Fruit fly (Drosophila melanogaster) whole organism, prepupa: ENCODE data around the gene CG7567.

Experiments
- Blimp-1 ChIP-seq: fragments of 200-800 bp; sonication (Bioruptor generic); optimal IDR thresholded peaks from 3 replicates; lab custom pipeline; 2017; ENCODE audit warnings: missing biosample characterization, missing genetic modification characterization, mild to moderate bottlenecking, moderate library complexity, missing genetic modification reagents
- CG10631 ChIP-seq: fragments of 200-800 bp; sonication (Bioruptor generic); optimal IDR thresholded peaks from 2 replicates; lab custom pipeline; 2016; ENCODE audit warnings: missing biosample characterization, missing genetic modification characterization
- CG10669 ChIP-seq: fragments of 200-800 bp; sonication (Bioruptor generic); optimal IDR thresholded peaks from 3 replicates; lab custom pipeline; 2018; ENCODE audit warnings: missing biosample characterization, mild to moderate bottlenecking, missing genetic modification characterization, moderate library complexity
- CG11294 ChIP-seq: fragments of 200-800 bp; sonication (Bioruptor generic); IDR thresholded peaks from 2 replicates; pipeline ENCODE4 v1.3.6; 2022; ENCODE audit warnings: missing biosample characterization, missing genetic modification characterization
- CG11762 ChIP-seq: fragments of 200-800 bp; sonication (Bioruptor generic); optimal IDR thresholded peaks from 3 replicates; lab custom pipeline; 2016; ENCODE audit warnings: missing biosample characterization, missing genetic modification characterization; ENCODE audit not compliant: insufficient read depth
- CG11902 ChIP-seq: fragments of 200-800 bp; sonication (Bioruptor generic); optimal IDR thresholded peaks from 3 replicates; lab custom pipeline; 2016; ENCODE audit warnings: missing biosample characterization, missing genetic modification characterization
- CG15336 ChIP-seq: fragments of 200-800 bp; sonication (Bioruptor generic); IDR thresholded peaks from 2 replicates; pipeline ENCODE4 v1.3.6; 2022; ENCODE audit warnings: missing biosample characterization, missing genetic modification characterization
- CG1621 ChIP-seq: fragments of 200-800 bp; sonication (Bioruptor generic); optimal IDR thresholded peaks from 3 replicates; lab custom pipeline; 2018; ENCODE audit warnings: missing biosample characterization, mild to moderate bottlenecking, missing genetic modification characterization
- CG3032 ChIP-seq: fragments of 200-800 bp; optimal IDR thresholded peaks from 2 replicates; lab custom pipeline; 2019; ENCODE audit warnings: missing biosample characterization, mild to moderate bottlenecking, missing genetic modification characterization, moderate library complexity
- CG31627 ChIP-seq: fragments of 200-800 bp; sonication (Bioruptor generic); optimal IDR thresholded peaks from 3 replicates; lab custom pipeline; 2016; ENCODE audit warnings: missing biosample characterization, missing genetic modification characterization
- CG34406 ChIP-seq: fragments of 200-800 bp; sonication (Bioruptor generic); optimal IDR thresholded peaks from 3 replicates; lab custom pipeline; 2016; ENCODE audit warnings: missing biosample characterization, missing genetic modification characterization
- CG3919 ChIP-seq: fragments of 200-800 bp; sonication (Bioruptor generic); optimal IDR thresholded peaks from 3 replicates; lab custom pipeline; 2016; ENCODE audit warnings: missing biosample characterization, missing genetic modification characterization
- CG4318 ChIP-seq: fragments of 200-800 bp; sonication (Bioruptor generic); optimal IDR thresholded peaks from 3 replicates; lab custom pipeline; 2017; ENCODE audit warnings: missing biosample characterization, mild to moderate bottlenecking, missing genetic modification characterization
- CG6163 ChIP-seq: fragments of 200-800 bp; sonication (Bioruptor generic); IDR thresholded peaks from 3 replicates; pipeline ENCODE4 v1.3.6; 2022; ENCODE audit warnings: missing biosample characterization, missing genetic modification characterization
- CG6792 ChIP-seq: fragments of 200-800 bp; sonication (Bioruptor generic); optimal IDR thresholded peaks from 3 replicates; lab custom pipeline; 2016; ENCODE audit warnings: missing biosample characterization, missing genetic modification characterization
- CG6808 ChIP-seq: fragments of 200-800 bp; sonication (Bioruptor generic); optimal IDR thresholded peaks from 3 replicates; lab custom pipeline; 2017; ENCODE audit warnings: missing biosample characterization, missing genetic modification characterization, mild to moderate bottlenecking, moderate library complexity, missing genetic modification reagents
- CG6854 ChIP-seq: fragments of 200-800 bp; sonication (Bioruptor generic); optimal IDR thresholded peaks from 2 replicates; lab custom pipeline; 2017; ENCODE audit warnings: missing biosample characterization, mild to moderate bottlenecking, missing genetic modification characterization
- CG7368 ChIP-seq: fragments of 200-800 bp; sonication (Bioruptor generic); optimal IDR thresholded peaks from 3 replicates; lab custom pipeline; 2016; ENCODE audit warnings: missing biosample characterization, missing genetic modification characterization
- CG8119 ChIP-seq: fragments of 200-800 bp; sonication (Bioruptor generic); IDR thresholded peaks from 3 replicates; pipeline ENCODE4 v1.3.6; 2022; ENCODE audit warnings: missing biosample characterization, missing genetic modification characterization
- CG8319 ChIP-seq: fragments of 200-800 bp; sonication (Bioruptor generic); optimal IDR thresholded peaks from 3 replicates; lab custom pipeline; 2016; ENCODE audit warnings: missing biosample characterization, missing genetic modification characterization
- CG9139 ChIP-seq: fragments of 200-800 bp; sonication (Bioruptor generic); optimal IDR thresholded peaks from 3 replicates; lab custom pipeline; 2017; ENCODE audit warnings: missing biosample characterization, mild to moderate bottlenecking, missing genetic modification characterization
- Eip75B ChIP-seq: fragments of 200-800 bp; sonication (Bioruptor generic); optimal IDR thresholded peaks from 3 replicates; lab custom pipeline; 2016; ENCODE audit warnings: missing biosample characterization, missing genetic modification characterization
- Eip78C ChIP-seq: fragments of 200-800 bp; sonication (Bioruptor generic); peaks from one replicate; lab custom pipeline; 2016; ENCODE audit warnings: missing biosample characterization, missing genetic modification characterization
- Eip93F ChIP-seq: fragments of 200-800 bp; sonication (Bioruptor generic); optimal IDR thresholded peaks from 2 replicates; lab custom pipeline; 2016; ENCODE audit warnings: missing biosample characterization, mild to moderate bottlenecking, missing genetic modification characterization
- Ets21C ChIP-seq: fragments of 200-800 bp; sonication (Bioruptor generic); optimal IDR thresholded peaks from 3 replicates; lab custom pipeline; 2016; ENCODE audit warnings: missing biosample characterization, missing genetic modification characterization
- Ets96B ChIP-seq: fragments of 200-800 bp; optimal IDR thresholded peaks from 2 replicates; lab custom pipeline; 2019; ENCODE audit warnings: missing biosample characterization, mild to moderate bottlenecking, missing genetic modification characterization, moderate library complexity
- Gug ChIP-seq: fragments of 200-800 bp; sonication (Bioruptor generic); IDR thresholded peaks from 2 replicates; pipeline ENCODE4 v1.3.6; 2022; ENCODE audit warnings: missing biosample characterization, missing genetic modification characterization
- Hr39 ChIP-seq: fragments of 200-800 bp; sonication (Bioruptor generic); optimal IDR thresholded peaks from 2 replicates; lab custom pipeline; 2016; ENCODE audit warnings: missing biosample characterization, missing genetic modification characterization
- Hr4 ChIP-seq: fragments of 200-800 bp; sonication (Bioruptor generic); optimal IDR thresholded peaks from 3 replicates; lab custom pipeline; 2016; ENCODE audit warnings: missing biosample characterization, missing genetic modification characterization
- Lpt ChIP-seq: fragments of 200-800 bp; sonication (Bioruptor generic); optimal IDR thresholded peaks from 3 replicates; lab custom pipeline; 2016; ENCODE audit warnings: missing biosample characterization, missing genetic modification characterization
- Met ChIP-seq: fragments of 200-800 bp; sonication (Bioruptor generic); optimal IDR thresholded peaks from 3 replicates; lab custom pipeline; 2016; ENCODE audit warnings: missing biosample characterization, missing genetic modification characterization
- OdsH ChIP-seq: fragments of 200-800 bp; sonication (Bioruptor generic); optimal IDR thresholded peaks from 3 replicates; lab custom pipeline; 2016; ENCODE audit warnings: missing biosample characterization, missing genetic modification characterization
- Smox ChIP-seq: fragments of 200-800 bp; sonication (Bioruptor generic); optimal IDR thresholded peaks from 3 replicates; lab custom pipeline; 2016; ENCODE audit warnings: missing biosample characterization, missing genetic modification characterization
- Sox102F ChIP-seq: fragments of 200-800 bp; sonication (Bioruptor generic); optimal IDR thresholded peaks from 2 replicates; lab custom pipeline; 2016; ENCODE audit warnings: missing biosample characterization, mild to moderate bottlenecking, missing genetic modification characterization
- Sox14 ChIP-seq: fragments of 200-800 bp; sonication (Bioruptor generic); optimal IDR thresholded peaks from 3 replicates; lab custom pipeline; 2016; ENCODE audit warnings: missing biosample characterization, missing genetic modification characterization
- achi ChIP-seq: fragments of 200-800 bp; sonication (Bioruptor generic); optimal IDR thresholded peaks from 3 replicates; lab custom pipeline; 2016; ENCODE audit warnings: missing biosample characterization, missing genetic modification characterization
- acj6 ChIP-seq: fragments of 200-800 bp; sonication (Bioruptor generic); optimal IDR thresholded peaks from 3 replicates; lab custom pipeline; 2016; ENCODE audit warnings: missing biosample characterization, missing genetic modification characterization
- cyc ChIP-seq: fragments of 200-800 bp; sonication (Bioruptor generic); optimal IDR thresholded peaks from 3 replicates; lab custom pipeline; 2016; ENCODE audit warnings: missing biosample characterization, missing genetic modification characterization
- dac ChIP-seq: fragments of 200-800 bp; sonication (Bioruptor generic); optimal IDR thresholded peaks from 2 replicates; lab custom pipeline; 2017; ENCODE audit warnings: missing biosample characterization, mild to moderate bottlenecking, missing genetic modification characterization
- dsx ChIP-seq: fragments of 200-800 bp; optimal IDR thresholded peaks from 3 replicates; lab custom pipeline; 2019; ENCODE audit warnings: missing biosample characterization, mild to moderate bottlenecking, missing genetic modification characterization, moderate library complexity; ENCODE audit not compliant: poor library complexity, severe bottlenecking
- eg ChIP-seq: fragments of 200-800 bp; sonication (Bioruptor generic); IDR thresholded peaks from 3 replicates; pipeline ENCODE4 v1.3.6; 2022; ENCODE audit warnings: missing biosample characterization, missing genetic modification characterization
- esn ChIP-seq: fragments of 200-800 bp; sonication (Bioruptor generic); optimal IDR thresholded peaks from 2 replicates; lab custom pipeline; 2016; ENCODE audit warnings: missing biosample characterization, mild to moderate bottlenecking, missing genetic modification characterization, moderate library complexity
- fd59A ChIP-seq: fragments of 200-800 bp; sonication (Bioruptor generic); optimal IDR thresholded peaks from 2 replicates; lab custom pipeline; 2017; ENCODE audit warnings: missing biosample characterization, mild to moderate bottlenecking, missing genetic modification characterization, missing genetic modification reagents
- fd85E ChIP-seq: fragments of 200-800 bp; sonication (Bioruptor generic); optimal IDR thresholded peaks from 3 replicates; lab custom pipeline; 2016; ENCODE audit warnings: missing biosample characterization, missing genetic modification characterization
- fkh ChIP-seq: fragments of 200-800 bp; sonication (Bioruptor generic); optimal IDR thresholded peaks from 3 replicates; lab custom pipeline; 2017; ENCODE audit warnings: missing biosample characterization, mild to moderate bottlenecking, missing genetic modification characterization, moderate library complexity
- lz ChIP-seq: fragments of 200-800 bp; sonication (Bioruptor generic); optimal IDR thresholded peaks from 3 replicates; lab custom pipeline; 2016; ENCODE audit warnings: missing biosample characterization, missing genetic modification characterization
- pdm3 ChIP-seq: fragments of 200-800 bp; sonication (Bioruptor generic); optimal IDR thresholded peaks from 3 replicates; lab custom pipeline; 2016; ENCODE audit warnings: missing biosample characterization, missing genetic modification characterization
- salr ChIP-seq, 2 experiments: fragments of 200-800 bp; sonication (Bioruptor generic); optimal IDR thresholded peaks; 3 replicates each; lab custom pipeline; 2016 to 2018; ENCODE audit warnings: missing biosample characterization in 2 of 2, missing genetic modification characterization in 2 of 2, mild to moderate bottlenecking in 1 of 2
- spab ChIP-seq: fragments of 200-800 bp; sonication (Bioruptor generic); optimal IDR thresholded peaks from 2 replicates; lab custom pipeline; 2017; ENCODE audit warnings: missing biosample characterization, mild to moderate bottlenecking, missing genetic modification characterization, missing genetic modification reagents
- ss ChIP-seq, 2 experiments: fragments of 200-800 bp; sonication (Bioruptor generic); optimal IDR thresholded peaks; 2 replicates in 1 of 2; 3 replicates in 1 of 2; lab custom pipeline; 2017 to 2018; ENCODE audit warnings: mild to moderate bottlenecking in 2 of 2, missing biosample characterization in 2 of 2, missing genetic modification characterization in 2 of 2, moderate library complexity in 1 of 2
- svp ChIP-seq: fragments of 200-800 bp; sonication (Bioruptor generic); peaks from one replicate; lab custom pipeline; 2016; ENCODE audit warnings: missing biosample characterization, missing genetic modification characterization
- topi ChIP-seq: fragments of 200-800 bp; sonication (Bioruptor generic); optimal IDR thresholded peaks from 3 replicates; lab custom pipeline; 2016; ENCODE audit warnings: missing biosample characterization, missing genetic modification characterization
- vri ChIP-seq: fragments of 200-800 bp; sonication (Bioruptor generic); optimal IDR thresholded peaks from 3 replicates; lab custom pipeline; 2016; ENCODE audit warnings: missing biosample characterization, mild to moderate bottlenecking, missing genetic modification characterization

CG7567 gene

dm6 chr3R:29549945-29550344 lies 38.0 kb downstream of the CG7567 start:
- TF ChIP-seq lz (GFP tag; lab: Kevin White, UChicago): peak; percentile 25
- TF ChIP-seq CG6163: peak; percentile 63; the same call in 2 of the 3 replicates
- no peak for TF ChIP-seq Sox102F (GFP tag; lab: Kevin White, UChicago)
- peak; percentile 27 for TF ChIP-seq topi (GFP tag; lab: Kevin White, UChicago)
- TF ChIP-seq CG34406 (GFP tag; lab: Kevin White, UChicago): no peak
- TF ChIP-seq fd85E: no peak
- 0 out of 3 replicates have a peak, but pooled peaks have one; percentile 18 for TF ChIP-seq CG8119
- TF ChIP-seq CG9139: no peak
- TF ChIP-seq Sox14 (GFP tag; lab: Kevin White, UChicago): peak; percentile 25
- TF ChIP-seq Blimp-1 (GFP tag; lab: Kevin White, UChicago): no peak
- TF ChIP-seq CG6854 (GFP tag; lab: Kevin White, UChicago): no peak
- TF ChIP-seq CG4318 (GFP tag; lab: Kevin White, UChicago): no peak
- TF ChIP-seq Eip93F: no peak
- peak; percentile 43 for TF ChIP-seq Ets96B (tag; lab: Kevin White, UChicago)
- TF ChIP-seq achi (GFP tag; lab: Kevin White, UChicago): peak; percentile 48
- peak; percentile 21 for TF ChIP-seq pdm3 (GFP tag; lab: Kevin White, UChicago)
- no peak for TF ChIP-seq CG11762 (GFP tag; lab: Kevin White, UChicago)
- TF ChIP-seq esn (GFP tag; lab: Kevin White, UChicago): peak; percentile 32
- no peak for TF ChIP-seq CG15336 (GFP tag; lab: Robert Waterston, UW)
- TF ChIP-seq Gug: no peak
- no peak for TF ChIP-seq CG11294 (GFP tag; lab: Robert Waterston, UW)
- TF ChIP-seq Eip75B (GFP tag; lab: Kevin White, UChicago): peak; percentile 25
- TF ChIP-seq fd59A (GFP tag; lab: Kevin White, UChicago): peak; percentile 26
- peak; percentile 52 for TF ChIP-seq svp
- no peak for TF ChIP-seq CG8319 (GFP tag; lab: Kevin White, UChicago)
- peak; percentile 12 for TF ChIP-seq acj6 (GFP tag; lab: Kevin White, UChicago)
- TF ChIP-seq dac (GFP tag; lab: Kevin White, UChicago): no peak
- no peak for TF ChIP-seq salr (GFP tag; optimal IDR thresholded peaks at IDR 0.05; lab: Kevin White, UChicago)
- no peak for TF ChIP-seq Hr4
- peak; percentile 27 for TF ChIP-seq CG3032 (tag; lab: Kevin White, UChicago)
- no peak for TF ChIP-seq CG6792
- TF ChIP-seq ss (GFP tag; optimal IDR thresholded peaks at IDR 0.05; lab: Kevin White, UChicago): no peak
- TF ChIP-seq CG10631 (GFP tag; lab: Kevin White, UChicago): peak; percentile 7
- TF ChIP-seq CG7368 (GFP tag; lab: Kevin White, UChicago): no peak
- no peak for TF ChIP-seq fkh (GFP tag; lab: Kevin White, UChicago)
- TF ChIP-seq Smox (GFP tag; lab: Kevin White, UChicago): peak; percentile 1
- TF ChIP-seq CG6808 (GFP tag; lab: Kevin White, UChicago): peak; percentile 10
- TF ChIP-seq CG31627: peak; percentile 19
- TF ChIP-seq vri (GFP tag; lab: Kevin White, UChicago): peak; percentile 36
- no peak for TF ChIP-seq CG10669 (GFP tag; lab: Kevin White, UChicago)
- TF ChIP-seq Met (GFP tag; lab: Kevin White, UChicago): peak; percentile 31
- TF ChIP-seq cyc (GFP tag; lab: Kevin White, UChicago): peak; percentile 26
- peak; percentile 4 for TF ChIP-seq dsx
- peak; percentile 38 for TF ChIP-seq CG3919 (GFP tag; lab: Kevin White, UChicago)
- no peak for TF ChIP-seq eg (GFP tag; lab: Robert Waterston, UW)
- no peak for TF ChIP-seq CG1621 (tag; lab: Kevin White, UChicago)
- TF ChIP-seq Lpt: no peak
- TF ChIP-seq Ets21C (GFP tag; lab: Kevin White, UChicago): no peak
- peak; percentile 67 for TF ChIP-seq Eip78C (GFP tag; lab: Kevin White, UChicago)
- TF ChIP-seq CG11902 (GFP tag; lab: Kevin White, UChicago): no peak
- TF ChIP-seq spab: peak; percentile 10
- peak; percentile 37 for TF ChIP-seq Hr39 (GFP tag; lab: Kevin White, UChicago)
- peak; percentile 28 for TF ChIP-seq OdsH (GFP tag; lab: Kevin White, UChicago)
